Worm (Caenorhabditis elegans): ENCODE data around the gene T07A5.1.

- TF ChIP-seq unc-62 (GFP tag; optimal IDR thresholded peaks at IDR 0.05 in 1 of 2) (no peak), unc-62 (tag; optimal IDR thresholded peaks at IDR 0.05) (no peak), dve-1 (tag; optimal IDR thresholded peaks at IDR 0.05; ENCODE audit: insufficient read depth) (no peak), snpc-4 (tag; optimal IDR thresholded peaks at IDR 0.05) (no peak), mes-2 (tag; optimal IDR thresholded peaks at IDR 0.05; ENCODE audit: poor library complexity, severe bottlenecking) (no peak), fkh-10 (GFP tag; optimal IDR thresholded peaks at IDR 0.05) (no peak), jun-1 (tag; optimal IDR thresholded peaks at IDR 0.05) (no peak), spr-1 (tag; optimal IDR thresholded peaks at IDR 0.05) (no peak), nhr-10 (tag; optimal IDR thresholded peaks at IDR 0.05) (no peak), F37D6.2 (tag; optimal IDR thresholded peaks at IDR 0.05) (no peak), lin-39 (tag; optimal IDR thresholded peaks at IDR 0.05) (no peak)
Measured at ce11 chrIII:10339949-10340348, 34.0 kb upstream of the T07A5.1 start.
